Worm (Caenorhabditis elegans) whole organism, L1 larva: ENCODE results near the gene gsnl-1.
A peak's percentile ranks its signal among the peaks of the same experiment; 100 is the strongest.

Source experiments
- C16A3.4 ChIP-seq: fragments of 150-350 bp; optimal IDR thresholded peaks from 2 replicates; lab custom pipeline; 2014; ENCODE audit warnings: missing biosample characterization, missing genetic modification characterization
- F16B12.6 ChIP-seq: fragments of 150-350 bp; optimal IDR thresholded peaks from 2 replicates; lab custom pipeline; 2014; ENCODE audit warnings: missing biosample characterization, missing genetic modification characterization
- aha-1 ChIP-seq: fragments of 150-350 bp; optimal IDR thresholded peaks from 2 replicates; lab custom pipeline; 2014; ENCODE audit warnings: missing biosample characterization, missing genetic modification characterization
- alr-1 ChIP-seq: fragments of 200-800 bp; sonication (Bioruptor generic); optimal IDR thresholded peaks from 2 replicates; lab custom pipeline; 2018; ENCODE audit warnings: borderline replicate concordance, mild to moderate bottlenecking, missing genetic modification characterization, missing compliant biosample characterization
- ama-1 ChIP-seq: fragments of 150-350 bp; optimal IDR thresholded peaks from 2 replicates; lab custom pipeline; 2014
- blmp-1 ChIP-seq: fragments of 150-350 bp; optimal IDR thresholded peaks from 2 replicates; lab custom pipeline; 2014; ENCODE audit warnings: missing biosample characterization, missing genetic modification characterization
- ceh-63 ChIP-seq: fragments of 200-800 bp; sonication (Bioruptor generic); optimal IDR thresholded peaks from 2 replicates; lab custom pipeline; 2018; ENCODE audit warnings: mild to moderate bottlenecking, missing genetic modification characterization, missing compliant biosample characterization
- ceh-8 ChIP-seq: fragments of 200-800 bp; sonication (Bioruptor generic); optimal IDR thresholded peaks from 2 replicates; lab custom pipeline; 2018; ENCODE audit warnings: mild to moderate bottlenecking, missing genetic modification characterization, moderate library complexity, missing compliant biosample characterization
- ceh-90 ChIP-seq: sonication (generic microtip); optimal IDR thresholded peaks from 2 replicates; lab custom pipeline; 2016; ENCODE audit warnings: missing genetic modification characterization, missing compliant biosample characterization
- dsc-1 ChIP-seq: sonication (generic microtip); optimal IDR thresholded peaks from 2 replicates; lab custom pipeline; 2016; ENCODE audit warnings: mild to moderate bottlenecking, missing genetic modification characterization, missing compliant biosample characterization
- efl-1 ChIP-seq, 4 experiments: fragments of 150-350 bp; optimal IDR thresholded peaks in 3 of 4; peaks in 1 of 4; 1 replicate in 1 of 4; 2 replicates in 3 of 4; lab custom pipeline; 2014; ENCODE audit warnings: missing biosample characterization in 2 of 4, missing genetic modification characterization in 2 of 4, missing genetic modification reagents in 2 of 4
- egl-13 ChIP-seq: sonication (generic microtip); optimal IDR thresholded peaks from 2 replicates; lab custom pipeline; 2016; ENCODE audit warnings: missing genotype, missing genetic modification reagents, missing genetic modification characterization, missing compliant biosample characterization
- egl-27 ChIP-seq, 2 experiments: fragments of 150-350 bp in 1 of 2; sonication (generic microtip); optimal IDR thresholded peaks; 3 replicates each; lab custom pipeline; 2017 to 2018; ENCODE audit warnings: missing biosample characterization in 2 of 2, missing genetic modification characterization in 2 of 2, missing genetic modification reagents in 2 of 2
- elt-2 ChIP-seq: sonication (generic microtip); optimal IDR thresholded peaks from 2 replicates; lab custom pipeline; 2016; ENCODE audit warnings: missing genetic modification characterization, mild to moderate bottlenecking, inconsistent platforms, missing compliant biosample characterization, missing genetic modification reagents
- elt-3 ChIP-seq, 6 experiments: fragments of 150-350 bp in 1 of 6; sonication (generic microtip); optimal IDR thresholded peaks; 2 replicates each; lab custom pipeline; 2017 to 2018; ENCODE audit warnings: missing biosample characterization in 6 of 6, missing genetic modification characterization in 6 of 6, inconsistent platforms in 1 of 6
- ets-5 ChIP-seq: fragments of 200-800 bp; sonication (Bioruptor generic); IDR thresholded peaks from 2 replicates; pipeline ENCODE4 v1.3.6; 2022; ENCODE audit warnings: missing genetic modification characterization, missing compliant biosample characterization
- fkh-10 ChIP-seq: sonication (generic microtip); optimal IDR thresholded peaks from 2 replicates; lab custom pipeline; 2017; ENCODE audit warnings: missing biosample characterization, missing genetic modification reagents, missing genetic modification characterization
- grh-1 ChIP-seq: fragments of 200-800 bp; sonication (Bioruptor generic); IDR thresholded peaks from 2 replicates; pipeline ENCODE4 v1.3.6; 2022; ENCODE audit warnings: missing genetic modification reagents, missing genetic modification characterization, missing compliant biosample characterization
- hlh-17 ChIP-seq: fragments of 200-800 bp; sonication (Bioruptor generic); optimal IDR thresholded peaks from 2 replicates; lab custom pipeline; 2018; ENCODE audit warnings: missing genetic modification characterization, mild to moderate bottlenecking, missing compliant biosample characterization, moderate library complexity, borderline replicate concordance
- isw-1 ChIP-seq: fragments of 200-800 bp; sonication (Bioruptor generic); IDR thresholded peaks from 2 replicates; pipeline ENCODE4 v1.3.6; 2022; ENCODE audit warnings: missing genetic modification characterization, missing compliant biosample characterization
- jun-1 ChIP-seq: fragments of 150-350 bp; optimal IDR thresholded peaks from 2 replicates; lab custom pipeline; 2014; ENCODE audit warnings: missing biosample characterization, missing genetic modification reagents, missing genetic modification characterization
- lin-14 ChIP-seq: fragments of 200-800 bp; sonication (Bioruptor generic); optimal IDR thresholded peaks from 2 replicates; lab custom pipeline; 2018; ENCODE audit warnings: mild to moderate bottlenecking, missing genetic modification characterization, moderate library complexity, missing compliant biosample characterization
- lsy-2 ChIP-seq, 2 experiments: fragments of 150-350 bp; optimal IDR thresholded peaks; 2 replicates each; lab custom pipeline; 2014; ENCODE audit warnings: missing biosample characterization in 2 of 2, missing genetic modification characterization in 2 of 2
- mab-9 ChIP-seq: fragments of 200-800 bp; sonication (Bioruptor generic); IDR thresholded peaks from 2 replicates; pipeline ENCODE4 v1.3.6; 2022; ENCODE audit warnings: missing genetic modification reagents, missing genetic modification characterization, missing compliant biosample characterization
- mdl-1 ChIP-seq, 2 experiments: fragments of 150-350 bp; optimal IDR thresholded peaks; 2 replicates each; lab custom pipeline; 2014 to 2017; ENCODE audit warnings: missing biosample characterization in 2 of 2, missing genetic modification characterization in 2 of 2, inconsistent platforms in 1 of 2
- nhr-11 ChIP-seq: fragments of 150-350 bp; optimal IDR thresholded peaks from 2 replicates; lab custom pipeline; 2014; ENCODE audit warnings: missing biosample characterization, missing genetic modification characterization
- nhr-12 ChIP-seq: sonication (generic microtip); optimal IDR thresholded peaks from 2 replicates; lab custom pipeline; 2017; ENCODE audit warnings: missing biosample characterization, missing genetic modification characterization
- nhr-19 ChIP-seq: fragments of 200-800 bp; sonication (Bioruptor generic); conservative IDR thresholded peaks from 2 replicates; pipeline ENCODE4 v1.3.6; 2022; ENCODE audit warnings: missing genetic modification characterization, missing compliant biosample characterization
- nhr-20 ChIP-seq: sonication (generic microtip); optimal IDR thresholded peaks from 2 replicates; lab custom pipeline; 2016; ENCODE audit warnings: mild to moderate bottlenecking, missing genetic modification characterization, missing compliant biosample characterization
- nhr-237 ChIP-seq: fragments of 150-350 bp; optimal IDR thresholded peaks from 2 replicates; lab custom pipeline; 2014; ENCODE audit warnings: missing biosample characterization, missing genetic modification characterization
- nhr-28 ChIP-seq: fragments of 150-350 bp; optimal IDR thresholded peaks from 2 replicates; lab custom pipeline; 2014; ENCODE audit warnings: missing biosample characterization, missing genetic modification characterization
- nhr-71 ChIP-seq: sonication (generic microtip); optimal IDR thresholded peaks from 2 replicates; lab custom pipeline; 2016; ENCODE audit warnings: mild to moderate bottlenecking, missing genetic modification characterization, moderate library complexity, missing compliant biosample characterization
- nhr-84 ChIP-seq: sonication (generic microtip); optimal IDR thresholded peaks from 2 replicates; lab custom pipeline; 2017; ENCODE audit warnings: missing biosample characterization, missing genetic modification characterization
- nhr-85 ChIP-seq: sonication (generic microtip); peaks from one replicate; lab custom pipeline; 2016; ENCODE audit warnings: missing genetic modification characterization, inconsistent platforms, missing compliant biosample characterization
- nhr-90 ChIP-seq: sonication (generic microtip); optimal IDR thresholded peaks from 2 replicates; lab custom pipeline; 2016; ENCODE audit warnings: mild to moderate bottlenecking, missing genetic modification characterization, missing compliant biosample characterization; ENCODE audit not compliant: poor library complexity
- pax-3 ChIP-seq: fragments of 200-800 bp; sonication (Bioruptor generic); optimal IDR thresholded peaks from 2 replicates; lab custom pipeline; 2018; ENCODE audit warnings: mild to moderate bottlenecking, missing genetic modification characterization, moderate library complexity, missing compliant biosample characterization
- pqm-1 ChIP-seq: sonication (generic microtip); optimal IDR thresholded peaks from 3 replicates; lab custom pipeline; 2017; ENCODE audit warnings: missing biosample characterization, missing genetic modification characterization
- rnt-1 ChIP-seq: sonication (generic microtip); optimal IDR thresholded peaks from 2 replicates; lab custom pipeline; 2016; ENCODE audit warnings: mild to moderate bottlenecking, missing genetic modification characterization, moderate library complexity, missing compliant biosample characterization
- snpc-4 ChIP-seq: fragments of 150-350 bp; optimal IDR thresholded peaks from 2 replicates; lab custom pipeline; 2014; ENCODE audit warnings: missing biosample characterization, missing genetic modification characterization
- sox-4 ChIP-seq: sonication (generic microtip); optimal IDR thresholded peaks from 2 replicates; lab custom pipeline; 2016; ENCODE audit warnings: missing genetic modification characterization, missing compliant biosample characterization
- swsn-7 ChIP-seq: sonication (generic microtip); optimal IDR thresholded peaks from 2 replicates; lab custom pipeline; 2016; ENCODE audit warnings: missing genetic modification characterization, missing compliant biosample characterization
- tlp-1 ChIP-seq: fragments of 150-350 bp; optimal IDR thresholded peaks from 2 replicates; lab custom pipeline; 2014; ENCODE audit warnings: missing biosample characterization, missing genetic modification characterization
- unc-130 ChIP-seq: fragments of 150-350 bp; optimal IDR thresholded peaks from 2 replicates; lab custom pipeline; 2017; ENCODE audit warnings: missing biosample characterization, missing genetic modification characterization, inconsistent platforms
- unc-30 ChIP-seq: sonication (generic microtip); optimal IDR thresholded peaks from 2 replicates; lab custom pipeline; 2017; ENCODE audit warnings: missing biosample characterization, missing genetic modification characterization
- xbp-1 ChIP-seq: sonication (generic microtip); optimal IDR thresholded peaks from 2 replicates; lab custom pipeline; 2016; ENCODE audit warnings: missing genetic modification characterization, missing compliant biosample characterization
- zip-4 ChIP-seq: fragments of 200-800 bp; sonication (Bioruptor generic); optimal IDR thresholded peaks from 2 replicates; lab custom pipeline; 2018; ENCODE audit warnings: mild to moderate bottlenecking, missing genetic modification characterization, moderate library complexity, missing compliant biosample characterization
- ztf-11 ChIP-seq, 2 experiments: sonication (generic microtip); optimal IDR thresholded peaks; 2 replicates each; lab custom pipeline; 2016 to 2017; ENCODE audit warnings: missing genetic modification characterization in 2 of 2, missing biosample characterization in 1 of 2, missing compliant biosample characterization in 1 of 2

The gsnl-1 gene

ce11 chrV:9480566-9480965 lies 16.3 kb upstream of the gsnl-1 start, which contains the start of gene K06A4.6:
TSS of gene K06A4.6 (minus strand) at chrV:9480666.
- TF ChIP-seq alr-1 (tag; lab: Kevin White, UChicago) (no peak), sox-4 (tag; lab: Kevin White, UChicago) (no peak), nhr-84 (no peak), lin-14 (GFP tag; lab: Kevin White, UChicago) (no peak), ceh-90 (tag; lab: Kevin White, UChicago) (no peak), grh-1 (no peak), isw-1 (GFP tag; lab: Robert Waterston, UW) (no peak), aha-1 (tag; lab: Kevin White, UChicago) (no peak), efl-1 (optimal IDR thresholded peaks at IDR 0.05; lab: Kevin White, UChicago) (no peak), efl-1 (GFP tag; optimal IDR thresholded peaks at IDR 0.05 in 1 of 2; lab: Kevin White, UChicago) (no peak), nhr-11 (tag; lab: Kevin White, UChicago) (no peak), egl-27 (tag; optimal IDR thresholded peaks at IDR 0.05; lab: Kevin White, UChicago) (no peak), dsc-1 (no peak), ztf-11 (tag; optimal IDR thresholded peaks at IDR 0.05; lab: Kevin White, UChicago) (no peak), ets-5 (GFP tag; lab: Robert Waterston, UW) (no peak), nhr-28 (tag; lab: Kevin White, UChicago) (no peak), ama-1 (lab: Kevin White, UChicago) (no peak), ceh-63 (GFP tag; lab: Kevin White, UChicago) (no peak), nhr-20 (tag; lab: Kevin White, UChicago) (no peak), nhr-12 (tag; lab: Kevin White, UChicago) (no peak)

DNA sequence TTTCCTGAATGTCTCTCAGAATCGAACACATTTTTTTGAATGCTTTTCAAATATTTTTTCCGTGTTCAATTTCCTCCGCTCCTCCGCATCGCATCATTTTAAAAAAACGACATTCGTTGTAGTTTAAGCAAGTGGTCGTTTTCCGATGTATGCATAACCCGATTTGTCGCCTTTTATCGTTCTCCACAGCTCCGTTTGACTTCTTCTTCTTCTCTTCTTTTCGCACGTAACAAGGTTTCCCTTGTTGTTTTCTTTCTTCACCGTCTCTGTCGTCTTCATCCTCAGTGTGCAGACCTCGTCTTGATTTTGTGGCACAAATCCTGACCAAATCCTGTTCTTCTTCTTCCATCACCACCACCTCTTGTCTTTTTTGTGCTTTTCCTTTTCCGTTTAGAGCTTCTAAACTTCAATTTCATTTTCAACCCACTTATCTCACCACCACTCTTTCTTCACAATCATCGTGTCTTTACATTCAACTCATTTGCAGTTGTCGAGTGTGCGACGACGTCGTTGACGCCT lies 13.0 kb upstream of the gsnl-1 start, which contains the start of gene K06A4.2:
Gene K06A4.2 (plus strand): TSS at position 469 of the 519 bp plus-strand sequence.
- TF ChIP-seq F16B12.6 (tag; lab: Kevin White, UChicago) (no peak), lin-14 (GFP tag; lab: Kevin White, UChicago) (peak; percentile 57), nhr-20 (tag; lab: Kevin White, UChicago) (no peak), unc-130 (tag; lab: Kevin White, UChicago) (no peak), grh-1 (no peak), xbp-1 (no peak), nhr-19 (GFP tag; lab: Robert Waterston, UW) (no peak), blmp-1 (no peak), jun-1 (tag; lab: Kevin White, UChicago) (no peak), lsy-2 (tag; optimal IDR thresholded peaks at IDR 0.05; lab: Kevin White, UChicago) (no peak), fkh-10 (peak; percentile 90)
- TF ChIP-seq, all 84 proteins: peak for 2

DNA sequence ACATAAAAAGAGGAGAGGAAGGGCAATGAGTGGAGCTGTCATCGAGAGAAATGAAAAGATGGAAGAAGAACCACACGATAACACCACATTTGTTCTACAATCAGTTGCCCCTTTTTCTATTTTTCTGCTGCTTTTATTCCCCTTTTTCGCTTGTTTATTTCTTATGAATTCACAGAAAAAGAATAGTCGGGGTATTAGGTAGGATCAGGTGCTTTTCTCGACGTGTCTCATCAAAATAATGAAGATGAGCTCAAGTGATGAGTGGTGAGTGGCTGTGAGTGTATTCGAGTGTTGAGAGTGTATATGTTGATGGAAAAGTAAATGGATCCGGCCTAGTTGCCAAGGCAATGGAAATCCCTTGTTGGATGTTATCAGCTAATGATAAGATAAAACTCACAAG lies 11.3 kb upstream of the gsnl-1 start:
- no peak for TF ChIP-seq nhr-90 (tag; lab: Kevin White, UChicago)
- no peak for TF ChIP-seq ets-5 (GFP tag; lab: Robert Waterston, UW)
- TF ChIP-seq elt-3 (tag; optimal IDR thresholded peaks at IDR 0.05; lab: Kevin White, UChicago), result no peak
- no peak for TF ChIP-seq zip-4 (GFP tag; lab: Kevin White, UChicago)
- TF ChIP-seq hlh-17, result no peak
- no peak for TF ChIP-seq ceh-8
- no peak for TF ChIP-seq jun-1 (tag; lab: Kevin White, UChicago)
- no peak for TF ChIP-seq mab-9 (GFP tag; lab: Robert Waterston, UW)
- TF ChIP-seq snpc-4 (tag; lab: Kevin White, UChicago), result no peak
- TF ChIP-seq nhr-84, result no peak
- TF ChIP-seq alr-1 (tag; lab: Kevin White, UChicago), result no peak
- TF ChIP-seq nhr-237 (tag; lab: Kevin White, UChicago), result no peak
- TF ChIP-seq ceh-90 (tag; lab: Kevin White, UChicago), result no peak
- TF ChIP-seq tlp-1 (tag; lab: Kevin White, UChicago), result no peak
- peak; percentile 88 for TF ChIP-seq dsc-1
- no peak for TF ChIP-seq nhr-28 (tag; lab: Kevin White, UChicago)
- no peak for TF ChIP-seq swsn-7 (tag; lab: Kevin White, UChicago)
- TF ChIP-seq sox-4 (tag; lab: Kevin White, UChicago), result peak; percentile 9
- TF ChIP-seq aha-1 (tag; lab: Kevin White, UChicago), result no peak
- no peak for TF ChIP-seq pqm-1 (tag; lab: Kevin White, UChicago)
- TF ChIP-seq lsy-2 (tag; optimal IDR thresholded peaks at IDR 0.05; lab: Kevin White, UChicago), result no peak
- TF ChIP-seq grh-1, result no peak
- TF ChIP-seq pax-3 (tag; lab: Kevin White, UChicago), result peak; percentile 38
- no peak for TF ChIP-seq elt-2 (tag; lab: Kevin White, UChicago)
- no peak for TF ChIP-seq rnt-1
- no peak for TF ChIP-seq nhr-85 (tag; lab: Kevin White, UChicago)
- TF ChIP-seq unc-30 (tag; lab: Kevin White, UChicago), result no peak
- TF ChIP-seq egl-13 (tag; lab: Kevin White, UChicago), result no peak
- no peak for TF ChIP-seq lin-14 (GFP tag; lab: Kevin White, UChicago)
- peak; percentile 5 for TF ChIP-seq nhr-71
- TF ChIP-seq C16A3.4 (tag; lab: Kevin White, UChicago), result no peak
- TF ChIP-seq mdl-1 (tag; optimal IDR thresholded peaks at IDR 0.05; lab: Kevin White, UChicago), result no peak
